Worm (Caenorhabditis elegans) whole organism, L1 larva: ENCODE data around the gene str-38.

Source experiments
- aly-2 ChIP-seq: fragments of 150-350 bp; optimal IDR thresholded peaks from 2 replicates; lab custom pipeline; 2014; ENCODE audit warnings: missing biosample characterization, missing genetic modification characterization
- ama-1 ChIP-seq: fragments of 150-350 bp; optimal IDR thresholded peaks from 2 replicates; lab custom pipeline; 2014
- elt-2 ChIP-seq: sonication (generic microtip); optimal IDR thresholded peaks from 2 replicates; lab custom pipeline; 2016; ENCODE audit warnings: missing genetic modification characterization, mild to moderate bottlenecking, inconsistent platforms, missing compliant biosample characterization, missing genetic modification reagents
- ets-5 ChIP-seq: fragments of 200-800 bp; sonication (Bioruptor generic); IDR thresholded peaks from 2 replicates; pipeline ENCODE4 v1.3.6; 2022; ENCODE audit warnings: missing genetic modification characterization, missing compliant biosample characterization
- lin-39 ChIP-seq: fragments of 150-350 bp; optimal IDR thresholded peaks from 2 replicates; lab custom pipeline; 2014; ENCODE audit warnings: missing biosample characterization, missing genetic modification reagents, missing genetic modification characterization
- nhr-237 ChIP-seq: fragments of 150-350 bp; optimal IDR thresholded peaks from 2 replicates; lab custom pipeline; 2014; ENCODE audit warnings: missing biosample characterization, missing genetic modification characterization
- nhr-77 ChIP-seq: fragments of 150-350 bp; optimal IDR thresholded peaks from 2 replicates; lab custom pipeline; 2014; ENCODE audit warnings: missing biosample characterization, missing genetic modification characterization
- ztf-4 ChIP-seq: fragments of 150-350 bp; optimal IDR thresholded peaks from 2 replicates; lab custom pipeline; 2014; ENCODE audit warnings: missing biosample characterization, missing genetic modification characterization

DNA sequence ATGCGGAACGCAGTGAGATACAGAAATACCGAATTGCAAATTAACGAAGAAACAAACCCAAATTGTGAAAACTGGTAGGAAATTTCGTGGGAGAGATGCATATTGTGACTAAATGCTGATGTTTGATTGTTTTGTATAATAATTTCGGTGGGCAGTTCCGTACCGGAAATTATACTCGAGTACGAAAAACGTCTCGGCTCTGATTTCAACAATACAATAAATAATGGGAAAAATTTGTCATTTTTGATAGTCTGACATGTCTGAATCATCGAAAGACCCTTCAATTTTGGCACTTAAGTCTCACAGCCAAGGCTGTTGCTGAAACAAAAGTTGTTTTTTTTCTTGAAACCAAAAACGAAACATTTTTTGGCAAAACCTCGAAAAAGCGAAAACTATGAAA, 19.9 kb upstream of the str-38 start, which contains the start of gene str-43:
- TF ChIP-seq nhr-77 (tag; lab: Kevin White, UChicago) (no peak), nhr-237 (no peak), ztf-4 (no peak), ama-1 (lab: Kevin White, UChicago) (no peak), ets-5 (GFP tag; lab: Robert Waterston, UW) (no peak), aly-2 (tag; lab: Kevin White, UChicago) (no peak), elt-2 (no peak), lin-39 (tag; lab: Kevin White, UChicago) (no peak)
